Worm (Caenorhabditis elegans) whole organism, L4 larva: ENCODE data around the gene F36H12.4.
"Not testable (repeated sequence)": the region's sequence is repeated elsewhere in the genome, so short reads cannot be mapped to it uniquely, and the experiment has no call there.

Experiments
- F10B5.3 ChIP-seq: sonication (generic microtip); optimal IDR thresholded peaks from 2 replicates; lab custom pipeline; 2016; ENCODE audit warnings: mild to moderate bottlenecking, missing genetic modification characterization, missing compliant biosample characterization
- F26F4.8 ChIP-seq: fragments of 200-800 bp; sonication (Bioruptor generic); conservative IDR thresholded peaks from 2 replicates; pipeline ENCODE4 v1.3.6; 2022; ENCODE audit warnings: missing genetic modification characterization, missing compliant biosample characterization
- T20F7.1 ChIP-seq: fragments of 200-800 bp; sonication (Bioruptor generic); optimal IDR thresholded peaks from 2 replicates; lab custom pipeline; 2018; ENCODE audit warnings: mild to moderate bottlenecking, missing genetic modification characterization, missing compliant biosample characterization
- Y5F2A.4 ChIP-seq: fragments of 200-800 bp; sonication (Bioruptor generic); optimal IDR thresholded peaks from 2 replicates; lab custom pipeline; 2018; ENCODE audit warnings: mild to moderate bottlenecking, missing genetic modification characterization, missing compliant biosample characterization
- Y75B8A.6 ChIP-seq: fragments of 200-800 bp; sonication (Bioruptor generic); IDR thresholded peaks from 2 replicates; pipeline ENCODE4 v1.3.6; 2022; ENCODE audit warnings: missing genetic modification reagents, missing genetic modification characterization, missing compliant biosample characterization
- ZK337.2 ChIP-seq: fragments of 200-800 bp; sonication (Bioruptor generic); IDR thresholded peaks from 2 replicates; pipeline ENCODE4 v1.3.6; 2022; ENCODE audit warnings: missing genetic modification reagents, missing genetic modification characterization, missing compliant biosample characterization
- aha-1 ChIP-seq: fragments of 150-350 bp; peaks from one replicate; lab custom pipeline; 2014; ENCODE audit warnings: missing biosample characterization, missing genetic modification characterization
- aly-2 ChIP-seq: sonication (generic microtip); optimal IDR thresholded peaks from 2 replicates; lab custom pipeline; 2018; ENCODE audit warnings: missing biosample characterization, missing genetic modification characterization
- ama-1 ChIP-seq: fragments of 150-350 bp; optimal IDR thresholded peaks from 2 replicates; lab custom pipeline; 2014; ENCODE audit warnings: inconsistent platforms, mixed read lengths
- arid-1 ChIP-seq: fragments of 200-800 bp; sonication (Bioruptor generic); conservative IDR thresholded peaks from 2 replicates; pipeline ENCODE4 v1.3.6; 2022; ENCODE audit warnings: missing genetic modification reagents, missing genetic modification characterization, missing compliant biosample characterization
- attf-4 ChIP-seq: sonication (generic microtip); optimal IDR thresholded peaks from 3 replicates; lab custom pipeline; 2017; ENCODE audit warnings: missing biosample characterization, missing genetic modification characterization
- ceh-28 ChIP-seq: fragments of 150-350 bp; optimal IDR thresholded peaks from 2 replicates; lab custom pipeline; 2014; ENCODE audit warnings: missing biosample characterization, missing genetic modification reagents, missing genetic modification characterization
- ces-1 ChIP-seq: fragments of 150-350 bp; sonication (generic microtip); optimal IDR thresholded peaks from 4 replicates; lab custom pipeline; 2014; ENCODE audit warnings: missing biosample characterization, missing genetic modification reagents, missing genetic modification characterization
- daf-8 ChIP-seq: fragments of 200-800 bp; sonication (Bioruptor generic); IDR thresholded peaks from 2 replicates; pipeline ENCODE4 v1.3.6; 2022; ENCODE audit warnings: missing genetic modification characterization, missing compliant biosample characterization
- dmd-8 ChIP-seq: fragments of 200-800 bp; sonication (Bioruptor generic); IDR thresholded peaks from 2 replicates; pipeline ENCODE4 v1.3.6; 2022; ENCODE audit warnings: missing genetic modification characterization, missing compliant biosample characterization
- egl-27 ChIP-seq: sonication (generic microtip); optimal IDR thresholded peaks from 3 replicates; lab custom pipeline; 2017; ENCODE audit warnings: missing biosample characterization, missing genetic modification reagents, missing genetic modification characterization
- egl-43 ChIP-seq: fragments of 200-800 bp; sonication (Bioruptor generic); IDR thresholded peaks from 2 replicates; pipeline ENCODE4 v1.3.6; 2022; ENCODE audit warnings: missing genetic modification reagents, missing genetic modification characterization, missing compliant biosample characterization
- hif-1 ChIP-seq, 2 experiments: sonication (generic microtip); optimal IDR thresholded peaks; 2 replicates each; lab custom pipeline; 2016 to 2017; ENCODE audit warnings: missing compliant biosample characterization in 2 of 2, missing genetic modification characterization in 2 of 2, missing genetic modification reagents in 2 of 2, missing genotype in 2 of 2, mild to moderate bottlenecking in 1 of 2
- hlh-11 ChIP-seq: fragments of 200-800 bp; sonication (Bioruptor generic); optimal IDR thresholded peaks from 2 replicates; lab custom pipeline; 2018; ENCODE audit warnings: mild to moderate bottlenecking, missing genetic modification characterization, missing compliant biosample characterization
- lim-7 ChIP-seq: fragments of 200-800 bp; sonication (Bioruptor generic); IDR thresholded peaks from 2 replicates; pipeline ENCODE4 v1.3.6; 2022; ENCODE audit warnings: missing genetic modification characterization, missing compliant biosample characterization
- lsy-2 ChIP-seq, 2 experiments: fragments of 150-350 bp in 1 of 2; sonication (generic microtip) in 1 of 2; optimal IDR thresholded peaks; 2 replicates each; lab custom pipeline; 2014 to 2017; ENCODE audit warnings: missing biosample characterization in 2 of 2, missing genetic modification characterization in 2 of 2
- madf-9 ChIP-seq: fragments of 200-800 bp; sonication (Bioruptor generic); conservative IDR thresholded peaks from 2 replicates; pipeline ENCODE4 v1.3.6; 2022; ENCODE audit warnings: missing genetic modification reagents, missing genetic modification characterization, missing compliant biosample characterization
- mes-2 ChIP-seq: sonication (generic microtip); optimal IDR thresholded peaks from 2 replicates; lab custom pipeline; 2016; ENCODE audit warnings: missing genotype, mild to moderate bottlenecking, missing genetic modification characterization, missing compliant biosample characterization; ENCODE audit not compliant: poor library complexity, severe bottlenecking
- mxl-2 ChIP-seq: fragments of 200-800 bp; sonication (Bioruptor generic); conservative IDR thresholded peaks from 2 replicates; pipeline ENCODE4 v1.3.6; 2022; ENCODE audit warnings: missing genetic modification reagents, missing genetic modification characterization, missing compliant biosample characterization
- nhr-76 ChIP-seq: fragments of 150-350 bp; optimal IDR thresholded peaks from 2 replicates; lab custom pipeline; 2014; ENCODE audit warnings: missing biosample characterization, missing genetic modification characterization
- pha-4 ChIP-seq, 2 experiments: fragments of 150-350 bp in 1 of 2; fragments of 200-800 bp in 1 of 2; sonication (Bioruptor generic) in 1 of 2; IDR thresholded peaks in 1 of 2; optimal IDR thresholded peaks in 1 of 2; 2 replicates each; pipeline versions ENCODE4 v1.3.6 to Lab custom; 2014 to 2022; ENCODE audit warnings: missing genetic modification characterization in 2 of 2, missing genetic modification reagents in 2 of 2, missing biosample characterization in 1 of 2, missing compliant biosample characterization in 1 of 2
- set-16 ChIP-seq: fragments of 200-800 bp; sonication (Bioruptor generic); IDR thresholded peaks from 2 replicates; pipeline ENCODE4 v1.3.6; 2022; ENCODE audit warnings: missing genetic modification reagents, missing genetic modification characterization, missing compliant biosample characterization
- snpc-1.2 ChIP-seq: fragments of 200-800 bp; sonication (Bioruptor generic); IDR thresholded peaks from 2 replicates; pipeline ENCODE4 v1.3.6; 2022; ENCODE audit warnings: missing genetic modification reagents, missing genetic modification characterization, missing compliant biosample characterization
- spr-1 ChIP-seq: sonication (generic microtip); optimal IDR thresholded peaks from 2 replicates; lab custom pipeline; 2016; ENCODE audit warnings: mild to moderate bottlenecking, missing genetic modification characterization, missing compliant biosample characterization
- unc-39 ChIP-seq: sonication (generic microtip); optimal IDR thresholded peaks from 2 replicates; lab custom pipeline; 2017; ENCODE audit warnings: missing biosample characterization, missing genetic modification characterization
- vab-7 ChIP-seq: fragments of 200-800 bp; sonication (Bioruptor generic); IDR thresholded peaks from 2 replicates; pipeline ENCODE4 v1.3.6; 2022; ENCODE audit warnings: missing genetic modification reagents, missing genetic modification characterization, missing compliant biosample characterization

The F36H12.4 gene

DNA sequence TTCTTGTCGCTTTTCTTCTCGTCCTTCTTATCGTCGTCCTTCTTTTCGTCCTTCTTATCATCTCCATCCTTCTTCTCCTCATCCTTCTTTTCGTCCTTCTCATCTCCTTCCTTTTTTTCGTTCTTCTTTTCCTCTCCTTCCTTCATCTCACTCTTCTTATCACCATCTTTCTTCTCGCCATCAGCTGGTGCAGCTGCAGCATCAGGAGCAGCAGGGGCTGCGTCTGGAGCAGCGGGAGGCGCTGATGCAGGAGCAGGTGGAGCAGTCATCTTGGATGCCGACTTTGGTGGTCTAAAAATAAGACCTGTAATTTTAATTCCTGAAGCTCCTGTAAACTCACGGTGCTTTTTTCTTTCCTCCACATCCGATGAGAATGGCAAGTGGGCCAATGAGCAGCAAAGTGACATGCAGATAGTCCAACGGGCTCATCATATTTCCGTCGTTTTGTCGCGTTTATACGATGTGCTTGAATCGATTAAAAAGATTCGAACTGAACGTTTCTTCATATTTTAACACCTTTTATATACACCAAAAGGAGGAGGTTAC lies 43.6 kb upstream of the F36H12.4 start, which contains the start of gene cylc-1:
Gene cylc-1, minus strand, starts transcription at position 496 of the 546 bp plus-strand sequence.
- peak; percentile 29; the same call in 1 of the 2 replicates for TF ChIP-seq pha-4 (GFP tag; IDR thresholded peaks at IDR 0.05; lab: Robert Waterston, UW)
- TF ChIP-seq pha-4 (tag; optimal IDR thresholded peaks at IDR 0.05; lab: Kevin White, UChicago) = not testable (repeated sequence)
- 0 out of 2 replicates have a peak, but pooled peaks have one; percentile 12 for TF ChIP-seq arid-1 (GFP tag; lab: Robert Waterston, UW)
- TF ChIP-seq set-16 (GFP tag; lab: Robert Waterston, UW) = peak; percentile 82
- TF ChIP-seq F26F4.8 = 0 out of 2 replicates have a peak, but pooled peaks have one; percentile 13
- TF ChIP-seq, all 104 proteins: peak for 4; not testable (repeated sequence) for 100

DNA sequence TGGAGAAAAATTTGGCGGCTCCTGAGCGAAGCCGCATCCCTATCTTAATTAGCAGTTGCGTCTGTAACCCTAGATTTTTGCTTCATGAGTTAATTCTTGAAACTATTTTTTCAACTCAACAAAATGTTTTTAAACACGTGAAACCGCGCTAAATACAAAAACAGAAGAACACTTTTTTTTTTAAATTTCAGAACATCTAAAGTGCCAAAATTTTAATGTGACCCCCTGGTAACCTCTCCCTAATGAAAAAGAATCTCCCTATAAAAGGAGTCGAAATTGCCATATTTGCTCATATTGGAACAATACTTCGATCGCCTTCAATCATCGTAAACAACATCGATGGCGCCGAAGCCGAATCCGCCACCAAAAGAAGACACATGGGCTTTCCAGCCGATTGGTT lies 42.4 kb upstream of the F36H12.4 start, which contains the start of gene nsph-4.1:
Gene nsph-4.1, plus strand, starts transcription at position 301 of the 400 bp plus-strand sequence.
- TF ChIP-seq lim-7; ces-1 (GFP tag; lab: Kevin White, UChicago); hlh-11 (tag; lab: Kevin White, UChicago): not testable (repeated sequence)

DNA sequence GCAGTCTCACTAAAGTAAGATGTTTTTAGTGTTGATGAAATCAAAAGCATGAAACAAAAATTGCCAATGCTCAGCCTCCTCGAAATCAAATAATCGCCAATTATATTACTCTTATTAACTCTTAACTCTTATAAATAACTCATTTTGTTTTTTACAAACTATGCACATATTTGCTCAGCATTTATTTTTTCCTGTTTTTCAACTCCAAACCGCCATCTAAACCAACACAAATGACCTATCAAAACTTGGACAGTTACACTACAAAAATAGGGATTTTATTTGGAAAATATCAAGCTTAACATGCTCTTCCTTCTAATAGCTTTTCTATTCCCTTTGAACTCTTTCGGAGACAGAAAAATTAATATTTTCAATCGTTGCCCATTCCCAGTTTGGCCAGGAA lies 40.3 kb upstream of the F36H12.4 start, which contains the start of gene thn-6:
Gene thn-6, plus strand, starts transcription at position 301 of the 400 bp plus-strand sequence.
- no peak for TF ChIP-seq hlh-11 (tag; lab: Kevin White, UChicago)
- no peak for TF ChIP-seq madf-9 (GFP tag; lab: Robert Waterston, UW)
- no peak for TF ChIP-seq T20F7.1 (GFP tag; lab: Kevin White, UChicago)
- TF ChIP-seq lsy-2 (tag; optimal IDR thresholded peaks at IDR 0.05; lab: Kevin White, UChicago) = no peak
- TF ChIP-seq ZK337.2 (GFP tag; lab: Robert Waterston, UW) = no peak
- no peak for TF ChIP-seq ama-1 (lab: Kevin White, UChicago)
- TF ChIP-seq vab-7 (GFP tag; lab: Robert Waterston, UW) = no peak
- TF ChIP-seq unc-39 (tag; lab: Kevin White, UChicago) = no peak

DNA sequence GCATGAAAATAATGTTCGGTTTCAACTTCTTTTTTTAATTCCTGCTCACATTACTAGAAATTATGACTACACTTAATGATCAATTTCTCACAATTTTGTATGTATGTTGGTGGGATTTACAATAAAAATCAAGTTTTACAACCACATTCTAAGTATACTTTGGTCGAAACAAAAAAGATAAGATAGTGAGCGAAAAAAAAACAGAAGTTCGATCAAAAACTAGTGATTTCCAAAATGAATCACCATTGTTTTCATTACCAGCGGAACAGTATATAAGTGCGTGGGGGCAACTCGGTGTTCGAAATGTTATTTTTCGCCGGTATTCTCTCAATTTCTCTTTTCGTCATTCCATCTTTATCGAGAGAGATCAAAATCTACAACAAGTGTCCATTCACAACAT lies 38.4 kb upstream of the F36H12.4 start, which contains the start of gene thn-5:
Gene thn-5, plus strand, starts transcription at position 301 of the 400 bp plus-strand sequence.
- no peak for TF ChIP-seq mxl-2 (GFP tag; lab: Robert Waterston, UW)
- no peak for TF ChIP-seq attf-4 (tag; lab: Kevin White, UChicago)
- TF ChIP-seq hlh-11 (tag; lab: Kevin White, UChicago) = no peak
- TF ChIP-seq aha-1 (tag; lab: Kevin White, UChicago) = no peak
- TF ChIP-seq ceh-28 (tag; lab: Kevin White, UChicago) = no peak
- TF ChIP-seq mes-2 = no peak
- no peak for TF ChIP-seq spr-1 (tag; lab: Kevin White, UChicago)
- TF ChIP-seq F10B5.3 (tag; lab: Kevin White, UChicago) = no peak
- no peak for TF ChIP-seq arid-1 (GFP tag; lab: Robert Waterston, UW)
- TF ChIP-seq Y75B8A.6 (GFP tag; lab: Robert Waterston, UW) = no peak
- no peak for TF ChIP-seq snpc-1.2 (GFP tag; lab: Robert Waterston, UW)
- TF ChIP-seq Y5F2A.4 (GFP tag; lab: Kevin White, UChicago) = no peak
- TF ChIP-seq aly-2 (tag; lab: Kevin White, UChicago) = no peak
- TF ChIP-seq egl-43 (GFP tag; lab: Robert Waterston, UW) = no peak
- TF ChIP-seq dmd-8 (GFP tag; lab: Robert Waterston, UW) = no peak
- no peak for TF ChIP-seq T20F7.1 (GFP tag; lab: Kevin White, UChicago)
- no peak for TF ChIP-seq hif-1 (tag; optimal IDR thresholded peaks at IDR 0.05; lab: Kevin White, UChicago)
- no peak for TF ChIP-seq daf-8 (GFP tag; lab: Robert Waterston, UW)

DNA sequence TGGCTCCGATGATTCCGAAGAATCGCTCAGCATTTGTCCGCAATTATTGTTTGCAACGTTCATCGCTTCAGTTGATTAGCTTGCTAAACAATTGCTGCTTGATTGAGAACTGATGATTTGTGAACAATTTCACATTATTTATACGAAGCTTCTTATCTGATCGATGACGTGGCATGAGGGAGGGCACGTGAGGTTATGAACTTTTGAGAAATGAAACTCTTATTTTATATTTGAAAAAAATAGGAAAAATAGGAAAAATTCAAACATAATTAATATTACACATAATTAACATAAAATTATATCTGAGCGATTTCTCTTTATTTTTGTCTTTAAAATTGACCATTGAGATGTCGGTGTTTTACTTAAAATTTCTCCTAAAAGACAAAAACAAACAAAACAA lies 14.2 kb upstream of the F36H12.4 start, which contains the start of gene F36H12.10:
Gene F36H12.10, minus strand, starts transcription at position 101 of the 400 bp plus-strand sequence.
- not testable (repeated sequence) for TF ChIP-seq nhr-76, egl-27, F10B5.3 (tag; lab: Kevin White, UChicago)
